Worm (Caenorhabditis elegans) whole organism, midembryonic: ENCODE measurements around the gene ugt-42.

Experiments
- T22C8.4 ChIP-seq: fragments of 200-800 bp; sonication (Bioruptor generic); IDR thresholded peaks from 2 replicates; pipeline ENCODE4 v1.3.6; 2022; ENCODE audit warnings: missing genetic modification characterization, missing compliant biosample characterization
- cog-1 ChIP-seq: sonication (generic microtip); optimal IDR thresholded peaks from 2 replicates; lab custom pipeline; 2016; ENCODE audit warnings: missing genetic modification characterization, missing compliant biosample characterization
- flt-1 ChIP-seq: fragments of 200-800 bp; sonication (Bioruptor generic); IDR thresholded peaks from 2 replicates; pipeline ENCODE4 v1.3.6; 2022; ENCODE audit warnings: missing genetic modification characterization, missing compliant biosample characterization
- klf-2 ChIP-seq: fragments of 200-800 bp; sonication (Bioruptor generic); conservative IDR thresholded peaks from 2 replicates; pipeline ENCODE4 v1.3.6; 2022; ENCODE audit warnings: missing genetic modification reagents, missing genetic modification characterization, missing compliant biosample characterization
- med-1 ChIP-seq: sonication (generic microtip); optimal IDR thresholded peaks from 2 replicates; lab custom pipeline; 2017; ENCODE audit warnings: missing genetic modification characterization, mild to moderate bottlenecking, missing compliant biosample characterization, antibody characterized with exemption, missing genetic modification reagents; ENCODE audit not compliant: insufficient read depth
- ref-1 ChIP-seq: fragments of 200-800 bp; sonication (Bioruptor generic); conservative IDR thresholded peaks from 2 replicates; pipeline ENCODE4 v1.3.6; 2022; ENCODE audit warnings: missing genetic modification reagents, missing genetic modification characterization, missing compliant biosample characterization
- tab-1 ChIP-seq: fragments of 200-800 bp; sonication (Bioruptor generic); IDR thresholded peaks from 2 replicates; pipeline ENCODE4 v1.3.6; 2022; ENCODE audit warnings: missing genetic modification characterization, missing compliant biosample characterization
- ztf-23 ChIP-seq: fragments of 200-800 bp; sonication (Bioruptor generic); IDR thresholded peaks from 2 replicates; pipeline ENCODE4 v1.3.6; 2022; ENCODE audit warnings: missing genetic modification reagents, missing genetic modification characterization, missing compliant biosample characterization
- ztf-29 ChIP-seq: fragments of 200-800 bp; sonication (Bioruptor generic); IDR thresholded peaks from 2 replicates; pipeline ENCODE4 v1.3.6; 2022; ENCODE audit warnings: missing genetic modification reagents, missing genetic modification characterization, missing compliant biosample characterization

The ugt-42 gene

ce11 chrV:646888-647287 is at the start of gene ugt-42:
ugt-42 (plus strand) TSS chrV:647188.
- TF ChIP-seq klf-2: no peak
- no peak for TF ChIP-seq flt-1 (GFP tag; lab: Robert Waterston, UW)
- no peak for TF ChIP-seq ztf-29
- no peak for TF ChIP-seq cog-1
- TF ChIP-seq T22C8.4 (GFP tag; lab: Robert Waterston, UW): no peak
- no peak for TF ChIP-seq tab-1 (GFP tag; lab: Robert Waterston, UW)
- no peak for TF ChIP-seq ztf-23 (GFP tag; lab: Robert Waterston, UW)
- no peak for TF ChIP-seq med-1 (GFP tag; lab: Kevin White, UChicago)
- no peak for TF ChIP-seq ref-1 (GFP tag; lab: Robert Waterston, UW)

- TF ChIP-seq ref-1 (GFP tag; lab: Robert Waterston, UW) (no peak), flt-1 (GFP tag; lab: Robert Waterston, UW) (no peak), cog-1 (no peak), T22C8.4 (GFP tag; lab: Robert Waterston, UW) (no peak), med-1 (GFP tag; lab: Kevin White, UChicago) (no peak), klf-2 (no peak), ztf-29 (no peak), ztf-23 (GFP tag; lab: Robert Waterston, UW) (no peak), tab-1 (GFP tag; lab: Robert Waterston, UW) (no peak)
Measured at ce11 chrV:597823-598222, 49.2 kb upstream of the ugt-42 start.

ce11 chrV:598626-599025 is 48.4 kb upstream of the ugt-42 start:
- TF ChIP-seq ztf-29 (no peak), med-1 (GFP tag; lab: Kevin White, UChicago) (no peak), klf-2 (no peak), cog-1 (no peak), ref-1 (GFP tag; lab: Robert Waterston, UW) (no peak), flt-1 (GFP tag; lab: Robert Waterston, UW) (no peak), T22C8.4 (GFP tag; lab: Robert Waterston, UW) (no peak), tab-1 (GFP tag; lab: Robert Waterston, UW) (no peak), ztf-23 (GFP tag; lab: Robert Waterston, UW) (no peak)

- TF ChIP-seq flt-1 (GFP tag; lab: Robert Waterston, UW) (no peak), klf-2 (no peak)
Measured at ce11 chrV:599783-600182, 47.2 kb upstream of the ugt-42 start.

ce11 chrV:600231-600630 is 46.8 kb upstream of the ugt-42 start, which contains the start of gene nhr-251:
nhr-251 (plus strand) TSS chrV:600531.
- TF ChIP-seq flt-1 (GFP tag; lab: Robert Waterston, UW) (no peak), med-1 (GFP tag; lab: Kevin White, UChicago) (no peak), ztf-23 (GFP tag; lab: Robert Waterston, UW) (no peak), T22C8.4 (GFP tag; lab: Robert Waterston, UW) (no peak), ztf-29 (no peak), cog-1 (no peak), klf-2 (no peak), ref-1 (GFP tag; lab: Robert Waterston, UW) (no peak), tab-1 (GFP tag; lab: Robert Waterston, UW) (no peak)

- TF ChIP-seq tab-1 (GFP tag; lab: Robert Waterston, UW) (no peak), ztf-29 (no peak), T22C8.4 (GFP tag; lab: Robert Waterston, UW) (no peak), flt-1 (GFP tag; lab: Robert Waterston, UW) (no peak), med-1 (GFP tag; lab: Kevin White, UChicago) (no peak), ref-1 (GFP tag; lab: Robert Waterston, UW) (no peak), klf-2 (no peak), cog-1 (no peak), ztf-23 (GFP tag; lab: Robert Waterston, UW) (no peak)
Measured at ce11 chrV:604105-604504, 42.9 kb upstream of the ugt-42 start, which contains the start of gene srlf-37. srlf-37 (minus strand) TSS chrV:604205.

- TF ChIP-seq flt-1 (GFP tag; lab: Robert Waterston, UW) (no peak), cog-1 (no peak), T22C8.4 (GFP tag; lab: Robert Waterston, UW) (no peak), ztf-23 (GFP tag; lab: Robert Waterston, UW) (no peak), med-1 (GFP tag; lab: Kevin White, UChicago) (no peak), tab-1 (GFP tag; lab: Robert Waterston, UW) (no peak)
Measured at ce11 chrV:608844-609243, 38.1 kb upstream of the ugt-42 start, which contains the start of gene srw-109. srw-109 (minus strand) TSS chrV:608944.

ce11 chrV:609671-610070 is 37.3 kb upstream of the ugt-42 start, which contains the start of gene srlf-36:
srlf-36 (minus strand) TSS chrV:609771.
- TF ChIP-seq ref-1 (GFP tag; lab: Robert Waterston, UW): no peak
- no peak for TF ChIP-seq med-1 (GFP tag; lab: Kevin White, UChicago)
- TF ChIP-seq klf-2: no peak
- TF ChIP-seq cog-1: no peak
- TF ChIP-seq tab-1 (GFP tag; lab: Robert Waterston, UW): no peak
- no peak for TF ChIP-seq ztf-29
- TF ChIP-seq flt-1 (GFP tag; lab: Robert Waterston, UW): no peak
- TF ChIP-seq ztf-23 (GFP tag; lab: Robert Waterston, UW): no peak

- no peak for TF ChIP-seq klf-2
- no peak for TF ChIP-seq cog-1
Measured at ce11 chrV:610217-610616, 36.8 kb upstream of the ugt-42 start, which contains the start of gene nhr-90. nhr-90 (plus strand) TSS chrV:610512.

- TF ChIP-seq tab-1 (GFP tag; lab: Robert Waterston, UW) (no peak), med-1 (GFP tag; lab: Kevin White, UChicago) (no peak), klf-2 (no peak), ztf-23 (GFP tag; lab: Robert Waterston, UW) (no peak), cog-1 (no peak), ztf-29 (no peak)
Measured at ce11 chrV:615275-615674, 31.7 kb upstream of the ugt-42 start, which contains the start of gene F48G7.13. F48G7.13 (plus strand) TSS chrV:615575.
